Worm (Caenorhabditis elegans): ENCODE results near the gene F27E5.9.

ce11 chrII:10137358-10137757 is 2.6 kb downstream of the F27E5.9 start, which contains the start of gene phg-1:
- no peak for TF ChIP-seq pha-4 (tag; optimal IDR thresholded peaks at IDR 0.05)
- no peak for TF ChIP-seq nhr-76 (tag; optimal IDR thresholded peaks at IDR 0.05)
- TF ChIP-seq zip-8 (tag; optimal IDR thresholded peaks at IDR 0.05), result no peak
- no peak for TF ChIP-seq elt-1 (tag; optimal IDR thresholded peaks at IDR 0.05; ENCODE audit: borderline replicate concordance, insufficient read depth)
- no peak for TF ChIP-seq unc-39 (tag; optimal IDR thresholded peaks at IDR 0.05)
- no peak for TF ChIP-seq ces-1 (GFP tag; optimal IDR thresholded peaks at IDR 0.05)
- no peak for TF ChIP-seq ceh-83 (GFP tag; optimal IDR thresholded peaks at IDR 0.05)
- no peak for TF ChIP-seq elt-3 (tag; optimal IDR thresholded peaks at IDR 0.05)
- TF ChIP-seq nhr-12 (tag; optimal IDR thresholded peaks at IDR 0.05), result no peak
- no peak for TF ChIP-seq lsy-2 (tag; optimal IDR thresholded peaks at IDR 0.05)
- TF ChIP-seq mab-5 (tag; optimal IDR thresholded peaks at IDR 0.05), result no peak
